Worm (Caenorhabditis elegans): Measurements from ENCODE around the gene K04G7.1.

K04G7.1 gene

ce11 chrIII:7116615-7117252 is 45.8 kb upstream of the K04G7.1 start:
- TF ChIP-seq sox-4 (tag; optimal IDR thresholded peaks at IDR 0.05) (peak; percentile 43), grh-1 (GFP tag; IDR thresholded peaks at IDR 0.05) (no peak), nhr-77 (tag; optimal IDR thresholded peaks at IDR 0.05) (peak; percentile 74), elt-2 (tag; optimal IDR thresholded peaks at IDR 0.05) (peak; percentile 26), lin-39 (tag; optimal IDR thresholded peaks at IDR 0.05) (peak; percentile 51), mep-1 (tag; optimal IDR thresholded peaks at IDR 0.05) (peak; percentile 77), lin-15B (tag; optimal IDR thresholded peaks at IDR 0.05) (no peak), ztf-11 (tag; optimal IDR thresholded peaks at IDR 0.05) (no peak), nhr-76 (tag; optimal IDR thresholded peaks at IDR 0.05) (no peak), Y116A8C.19 (tag; optimal IDR thresholded peaks at IDR 0.05; ENCODE audit: borderline replicate concordance) (no peak), ama-1 (optimal IDR thresholded peaks at IDR 0.05) (no peak), unc-130 (tag; optimal IDR thresholded peaks at IDR 0.05) (no peak), lin-14 (GFP tag; optimal IDR thresholded peaks at IDR 0.05) (peak; percentile 90), xbp-1 (tag; optimal IDR thresholded peaks at IDR 0.05) (peak; percentile 50), mab-9 (GFP tag; IDR thresholded peaks at IDR 0.05) (no peak), jun-1 (tag; optimal IDR thresholded peaks at IDR 0.05) (peak; percentile 84), sptf-1 (tag; optimal IDR thresholded peaks at IDR 0.05) (no peak), nhr-11 (tag; optimal IDR thresholded peaks at IDR 0.05) (peak; percentile 55), C16A3.4 (tag; optimal IDR thresholded peaks at IDR 0.05) (peak; percentile 72), rnt-1 (tag; optimal IDR thresholded peaks at IDR 0.05) (peak; percentile 63), nhr-84 (tag; optimal IDR thresholded peaks at IDR 0.05) (no peak), vab-15 (tag; optimal IDR thresholded peaks at IDR 0.05) (no peak), nhr-90 (tag; optimal IDR thresholded peaks at IDR 0.05; ENCODE audit: poor library complexity) (peak; percentile 63), fkh-8 (tag; optimal IDR thresholded peaks at IDR 0.05) (peak; percentile 86), fos-1 (tag; optimal IDR thresholded peaks at IDR 0.05) (peak; percentile 41), mdl-1 (tag; optimal IDR thresholded peaks at IDR 0.05) (peak in 1 of 2 experiments; percentile 66), dpl-1 (GFP tag; optimal IDR thresholded peaks at IDR 0.05) (peak; percentile 13 to 61 (median 29)), nhr-28 (tag; optimal IDR thresholded peaks at IDR 0.05) (no peak), hlh-17 (GFP tag; optimal IDR thresholded peaks at IDR 0.05; ENCODE audit: borderline replicate concordance) (no peak), dsc-1 (tag; optimal IDR thresholded peaks at IDR 0.05) (peak; percentile 51), efl-1 (optimal IDR thresholded peaks at IDR 0.05) (peak; percentile 67 to 75), efl-1 (GFP tag; optimal IDR thresholded peaks at IDR 0.05 in 1 of 2) (peak; percentile 39 to 93), elt-3 (tag; optimal IDR thresholded peaks at IDR 0.05) (peak in 3 of 6 experiments; percentile 12 to 40 (median 14)), swsn-7 (tag; optimal IDR thresholded peaks at IDR 0.05) (peak; percentile 74), ces-1 (GFP tag; optimal IDR thresholded peaks at IDR 0.05) (no peak), snu-23 (GFP tag; optimal IDR thresholded peaks at IDR 0.05) (peak; percentile 88), isw-1 (GFP tag; IDR thresholded peaks at IDR 0.05) (no peak), fkh-10 (GFP tag; optimal IDR thresholded peaks at IDR 0.05) (no peak), nhr-20 (tag; optimal IDR thresholded peaks at IDR 0.05) (peak; percentile 88), skn-1 (tag; optimal IDR thresholded peaks at IDR 0.05) (peak; percentile 61), ets-5 (GFP tag; IDR thresholded peaks at IDR 0.05) (no peak), blmp-1 (tag; optimal IDR thresholded peaks at IDR 0.05) (peak; percentile 78), hlh-4 (tag; optimal IDR thresholded peaks at IDR 0.05) (no peak), C34B4.2 (tag; optimal IDR thresholded peaks at IDR 0.05) (no peak), nhr-71 (tag; optimal IDR thresholded peaks at IDR 0.05) (peak; percentile 91), unc-98 (GFP tag; IDR thresholded peaks at IDR 0.05) (no peak), ceh-90 (tag; optimal IDR thresholded peaks at IDR 0.05) (no peak), aha-1 (tag; optimal IDR thresholded peaks at IDR 0.05) (no peak), aly-2 (tag; optimal IDR thresholded peaks at IDR 0.05) (peak; percentile 68), efl-3 (GFP tag; optimal IDR thresholded peaks at IDR 0.05) (no peak), fkh-4 (tag; optimal IDR thresholded peaks at IDR 0.05; ENCODE audit: borderline replicate concordance) (no peak), F16B12.6 (tag; optimal IDR thresholded peaks at IDR 0.05) (peak; percentile 28), snpc-4 (tag; optimal IDR thresholded peaks at IDR 0.05) (peak; percentile 13)

All from whole organism, L1 larva.